Fruit fly (Drosophila melanogaster): ENCODE measurements around the gene lic.
A peak's percentile ranks its signal among the peaks of the same experiment; 100 is the strongest.

Gene lic

dm6 chrX:13094085-13094764, 3.3 kb downstream of the lic start, which contains the start of gene CG2200 (continued):
- TF ChIP-seq CG3065 (GFP tag; optimal IDR thresholded peaks at IDR 0.05) (no peak), CG15696 (tag; optimal IDR thresholded peaks at IDR 0.05) (no peak), NK7.1 (GFP tag; optimal IDR thresholded peaks at IDR 0.05) (no peak), HmgD (GFP tag; optimal IDR thresholded peaks at IDR 0.05) (no peak), CG15011 (GFP tag; optimal IDR thresholded peaks at IDR 0.05) (no peak), Xrp1 (GFP tag; IDR thresholded peaks at IDR 0.05) (peak; percentile 37; the same call in 1 of the 2 replicates), Lhr (GFP tag; optimal IDR thresholded peaks at IDR 0.05) (no peak), CG31224 (GFP tag; IDR thresholded peaks at IDR 0.05) (no peak), CG12071 (GFP tag; optimal IDR thresholded peaks at IDR 0.05) (peak; percentile 28), CG10209 (GFP tag; optimal IDR thresholded peaks at IDR 0.05) (no peak), Spps (tag; optimal IDR thresholded peaks at IDR 0.05) (no peak), so (GFP tag; IDR thresholded peaks at IDR 0.05) (no peak), Dll (GFP tag; IDR thresholded peaks at IDR 0.05; ENCODE audit: partially characterized antibody) (peak; percentile 89), bab2 (GFP tag; optimal IDR thresholded peaks at IDR 0.05) (peak; percentile 29), CG10462 (GFP tag; optimal IDR thresholded peaks at IDR 0.05) (no peak), CG43689 (GFP tag; IDR thresholded peaks at IDR 0.05) (no peak), CG18476 (GFP tag; optimal IDR thresholded peaks at IDR 0.05) (no peak), CG18262 (tag; optimal IDR thresholded peaks at IDR 0.05) (peak; percentile 29), her (GFP tag; optimal IDR thresholded peaks at IDR 0.05) (peak; percentile 0), knrl (GFP tag; IDR thresholded peaks at IDR 0.05; ENCODE audit: partially characterized antibody) (peak; percentile 88), Dek (tag; optimal IDR thresholded peaks at IDR 0.05) (no peak), CG14710 (tag; optimal IDR thresholded peaks at IDR 0.05) (peak; percentile 39), CG2202 (tag; optimal IDR thresholded peaks at IDR 0.05) (no peak), CG10654 (GFP tag; optimal IDR thresholded peaks at IDR 0.05) (no peak), PHDP (tag; optimal IDR thresholded peaks at IDR 0.05) (peak; percentile 46), sd (tag; optimal IDR thresholded peaks at IDR 0.05) (peak; percentile 85), Sox102F (GFP tag; optimal IDR thresholded peaks at IDR 0.05) (peak; percentile 31), CG11696 (GFP tag; IDR thresholded peaks at IDR 0.05) (no peak), stwl (tag; optimal IDR thresholded peaks at IDR 0.05) (peak; percentile 87), CG17912 (GFP tag; optimal IDR thresholded peaks at IDR 0.05) (no peak), Sin3A (optimal IDR thresholded peaks at IDR 0.05) (peak; percentile 24), CG9609 (GFP tag; optimal IDR thresholded peaks at IDR 0.05) (peak; percentile 13), Vsx1 (GFP tag; optimal IDR thresholded peaks at IDR 0.05) (no peak), CG34422 (GFP tag; IDR thresholded peaks at IDR 0.05) (0 out of 3 replicates have a peak, but pooled peaks have one; percentile 51), CG7928 (GFP tag; optimal IDR thresholded peaks at IDR 0.05) (peak; percentile 59), Max (GFP tag; optimal IDR thresholded peaks at IDR 0.05) (peak; percentile 2), z (GFP tag; IDR thresholded peaks at IDR 0.05) (no peak), CG31388 (GFP tag; optimal IDR thresholded peaks at IDR 0.05) (no peak), Kr (GFP tag; optimal IDR thresholded peaks at IDR 0.05) (no peak), CG9876 (GFP tag; optimal IDR thresholded peaks at IDR 0.05) (no peak), croc (GFP tag; conservative IDR thresholded peaks at IDR 0.05) (no peak), CG4730 (GFP tag; IDR thresholded peaks at IDR 0.05) (no peak), Fer1 (GFP tag; optimal IDR thresholded peaks at IDR 0.05) (peak; percentile 23), gsb (GFP tag; IDR thresholded peaks at IDR 0.05) (no peak), Opbp (GFP tag; IDR thresholded peaks at IDR 0.05; ENCODE audit: partially characterized antibody) (peak; percentile 81), nerfin-1 (tag; optimal IDR thresholded peaks at IDR 0.05) (peak; percentile 6), CrebB (tag; optimal IDR thresholded peaks at IDR 0.05) (no peak), en (GFP tag; optimal IDR thresholded peaks at IDR 0.05) (no peak), vvl (GFP tag; IDR thresholded peaks at IDR 0.05) (peak; percentile 63), mam (GFP tag; optimal IDR thresholded peaks at IDR 0.05) (peak; percentile 34)

Measured in whole organism, embryonic.